Worm (Caenorhabditis elegans) whole organism, L1 larva: ENCODE measurements around the gene T05A7.1.

Experiments used
- C34B4.2 ChIP-seq: sonication (generic microtip); optimal IDR thresholded peaks from 2 replicates; lab custom pipeline; 2017; ENCODE audit warnings: mild to moderate bottlenecking, missing genetic modification characterization, missing compliant biosample characterization
- Y116A8C.19 ChIP-seq: sonication (generic microtip); optimal IDR thresholded peaks from 2 replicates; lab custom pipeline; 2016; ENCODE audit warnings: missing compliant biosample characterization, missing genetic modification characterization, borderline replicate concordance
- aha-1 ChIP-seq: fragments of 150-350 bp; optimal IDR thresholded peaks from 2 replicates; lab custom pipeline; 2014; ENCODE audit warnings: missing biosample characterization, missing genetic modification characterization
- aly-2 ChIP-seq: fragments of 150-350 bp; optimal IDR thresholded peaks from 2 replicates; lab custom pipeline; 2014; ENCODE audit warnings: missing biosample characterization, missing genetic modification characterization
- blmp-1 ChIP-seq: fragments of 150-350 bp; optimal IDR thresholded peaks from 2 replicates; lab custom pipeline; 2014; ENCODE audit warnings: missing biosample characterization, missing genetic modification characterization
- ceh-63 ChIP-seq: fragments of 200-800 bp; sonication (Bioruptor generic); optimal IDR thresholded peaks from 2 replicates; lab custom pipeline; 2018; ENCODE audit warnings: mild to moderate bottlenecking, missing genetic modification characterization, missing compliant biosample characterization
- ceh-8 ChIP-seq: fragments of 200-800 bp; sonication (Bioruptor generic); optimal IDR thresholded peaks from 2 replicates; lab custom pipeline; 2018; ENCODE audit warnings: mild to moderate bottlenecking, missing genetic modification characterization, moderate library complexity, missing compliant biosample characterization
- ces-1 ChIP-seq: fragments of 150-350 bp; optimal IDR thresholded peaks from 2 replicates; lab custom pipeline; 2014; ENCODE audit warnings: missing biosample characterization, missing genetic modification reagents, missing genetic modification characterization
- dpl-1 ChIP-seq, 3 experiments: fragments of 150-350 bp in 2 of 3; sonication (generic microtip) in 1 of 3; optimal IDR thresholded peaks; 2 replicates each; lab custom pipeline; 2014 to 2017; ENCODE audit warnings: missing biosample characterization in 3 of 3, missing genetic modification characterization in 3 of 3, missing genetic modification reagents in 3 of 3
- efl-1 ChIP-seq, 4 experiments: fragments of 150-350 bp; optimal IDR thresholded peaks in 3 of 4; peaks in 1 of 4; 1 replicate in 1 of 4; 2 replicates in 3 of 4; lab custom pipeline; 2014; ENCODE audit warnings: missing biosample characterization in 2 of 4, missing genetic modification characterization in 2 of 4, missing genetic modification reagents in 2 of 4
- egl-27 ChIP-seq, 2 experiments: fragments of 150-350 bp in 1 of 2; sonication (generic microtip); optimal IDR thresholded peaks; 3 replicates each; lab custom pipeline; 2017 to 2018; ENCODE audit warnings: missing biosample characterization in 2 of 2, missing genetic modification characterization in 2 of 2, missing genetic modification reagents in 2 of 2
- elt-2 ChIP-seq: sonication (generic microtip); optimal IDR thresholded peaks from 2 replicates; lab custom pipeline; 2016; ENCODE audit warnings: missing genetic modification characterization, mild to moderate bottlenecking, inconsistent platforms, missing compliant biosample characterization, missing genetic modification reagents
- fkh-10 ChIP-seq: sonication (generic microtip); optimal IDR thresholded peaks from 2 replicates; lab custom pipeline; 2017; ENCODE audit warnings: missing biosample characterization, missing genetic modification reagents, missing genetic modification characterization
- grh-1 ChIP-seq: fragments of 200-800 bp; sonication (Bioruptor generic); IDR thresholded peaks from 2 replicates; pipeline ENCODE4 v1.3.6; 2022; ENCODE audit warnings: missing genetic modification reagents, missing genetic modification characterization, missing compliant biosample characterization
- hlh-17 ChIP-seq: fragments of 200-800 bp; sonication (Bioruptor generic); optimal IDR thresholded peaks from 2 replicates; lab custom pipeline; 2018; ENCODE audit warnings: missing genetic modification characterization, mild to moderate bottlenecking, missing compliant biosample characterization, moderate library complexity, borderline replicate concordance
- hlh-4 ChIP-seq: sonication (generic microtip); optimal IDR thresholded peaks from 2 replicates; lab custom pipeline; 2016; ENCODE audit warnings: mild to moderate bottlenecking, missing genetic modification characterization, missing compliant biosample characterization
- irx-1 ChIP-seq: sonication (generic microtip); optimal IDR thresholded peaks from 2 replicates; lab custom pipeline; 2016; ENCODE audit warnings: missing genetic modification characterization, missing compliant biosample characterization
- isw-1 ChIP-seq: fragments of 200-800 bp; sonication (Bioruptor generic); IDR thresholded peaks from 2 replicates; pipeline ENCODE4 v1.3.6; 2022; ENCODE audit warnings: missing genetic modification characterization, missing compliant biosample characterization
- lin-14 ChIP-seq: fragments of 200-800 bp; sonication (Bioruptor generic); optimal IDR thresholded peaks from 2 replicates; lab custom pipeline; 2018; ENCODE audit warnings: mild to moderate bottlenecking, missing genetic modification characterization, moderate library complexity, missing compliant biosample characterization
- lin-15B ChIP-seq: fragments of 150-350 bp; sonication (generic microtip); optimal IDR thresholded peaks from 3 replicates; lab custom pipeline; 2014; ENCODE audit warnings: missing biosample characterization, missing genetic modification characterization
- lin-35 ChIP-seq, 2 experiments: fragments of 150-350 bp; optimal IDR thresholded peaks; 2 replicates each; lab custom pipeline; 2014; ENCODE audit warnings: missing biosample characterization in 2 of 2, missing genetic modification characterization in 2 of 2, missing genetic modification reagents in 2 of 2
- lin-39 ChIP-seq: fragments of 150-350 bp; optimal IDR thresholded peaks from 2 replicates; lab custom pipeline; 2014; ENCODE audit warnings: missing biosample characterization, missing genetic modification reagents, missing genetic modification characterization
- lir-3 ChIP-seq: sonication (generic microtip); optimal IDR thresholded peaks from 2 replicates; lab custom pipeline; 2016; ENCODE audit warnings: mild to moderate bottlenecking, missing genetic modification characterization, moderate library complexity, missing compliant biosample characterization; ENCODE audit not compliant: poor library complexity
- lsy-2 ChIP-seq, 2 experiments: fragments of 150-350 bp; optimal IDR thresholded peaks; 2 replicates each; lab custom pipeline; 2014; ENCODE audit warnings: missing biosample characterization in 2 of 2, missing genetic modification characterization in 2 of 2
- mdl-1 ChIP-seq, 2 experiments: fragments of 150-350 bp; optimal IDR thresholded peaks; 2 replicates each; lab custom pipeline; 2014 to 2017; ENCODE audit warnings: missing biosample characterization in 2 of 2, missing genetic modification characterization in 2 of 2, inconsistent platforms in 1 of 2
- mep-1 ChIP-seq: fragments of 150-350 bp; optimal IDR thresholded peaks from 2 replicates; lab custom pipeline; 2014; ENCODE audit warnings: missing biosample characterization, missing genetic modification characterization
- nhr-12 ChIP-seq: sonication (generic microtip); optimal IDR thresholded peaks from 2 replicates; lab custom pipeline; 2017; ENCODE audit warnings: missing biosample characterization, missing genetic modification characterization
- nhr-19 ChIP-seq: fragments of 200-800 bp; sonication (Bioruptor generic); conservative IDR thresholded peaks from 2 replicates; pipeline ENCODE4 v1.3.6; 2022; ENCODE audit warnings: missing genetic modification characterization, missing compliant biosample characterization
- nhr-71 ChIP-seq: sonication (generic microtip); optimal IDR thresholded peaks from 2 replicates; lab custom pipeline; 2016; ENCODE audit warnings: mild to moderate bottlenecking, missing genetic modification characterization, moderate library complexity, missing compliant biosample characterization
- nhr-76 ChIP-seq: sonication (generic microtip); optimal IDR thresholded peaks from 2 replicates; lab custom pipeline; 2017; ENCODE audit warnings: missing biosample characterization, missing genetic modification characterization
- nhr-84 ChIP-seq: sonication (generic microtip); optimal IDR thresholded peaks from 2 replicates; lab custom pipeline; 2017; ENCODE audit warnings: missing biosample characterization, missing genetic modification characterization
- nhr-85 ChIP-seq: sonication (generic microtip); peaks from one replicate; lab custom pipeline; 2016; ENCODE audit warnings: missing genetic modification characterization, inconsistent platforms, missing compliant biosample characterization
- nhr-90 ChIP-seq: sonication (generic microtip); optimal IDR thresholded peaks from 2 replicates; lab custom pipeline; 2016; ENCODE audit warnings: mild to moderate bottlenecking, missing genetic modification characterization, missing compliant biosample characterization; ENCODE audit not compliant: poor library complexity
- pag-3 ChIP-seq: sonication (generic microtip); optimal IDR thresholded peaks from 2 replicates; lab custom pipeline; 2017; ENCODE audit warnings: missing genetic modification characterization, mild to moderate bottlenecking, missing compliant biosample characterization, antibody characterized with exemption, borderline replicate concordance; ENCODE audit not compliant: insufficient read depth
- pqm-1 ChIP-seq: sonication (generic microtip); optimal IDR thresholded peaks from 3 replicates; lab custom pipeline; 2017; ENCODE audit warnings: missing biosample characterization, missing genetic modification characterization
- rnt-1 ChIP-seq: sonication (generic microtip); optimal IDR thresholded peaks from 2 replicates; lab custom pipeline; 2016; ENCODE audit warnings: mild to moderate bottlenecking, missing genetic modification characterization, moderate library complexity, missing compliant biosample characterization
- snpc-4 ChIP-seq: fragments of 150-350 bp; optimal IDR thresholded peaks from 2 replicates; lab custom pipeline; 2014; ENCODE audit warnings: missing biosample characterization, missing genetic modification characterization
- snu-23 ChIP-seq: sonication (generic microtip); optimal IDR thresholded peaks from 2 replicates; lab custom pipeline; 2016; ENCODE audit warnings: missing genetic modification characterization, missing compliant biosample characterization
- swsn-7 ChIP-seq: sonication (generic microtip); optimal IDR thresholded peaks from 2 replicates; lab custom pipeline; 2016; ENCODE audit warnings: missing genetic modification characterization, missing compliant biosample characterization
- xbp-1 ChIP-seq: sonication (generic microtip); optimal IDR thresholded peaks from 2 replicates; lab custom pipeline; 2016; ENCODE audit warnings: missing genetic modification characterization, missing compliant biosample characterization
- zip-4 ChIP-seq: fragments of 200-800 bp; sonication (Bioruptor generic); optimal IDR thresholded peaks from 2 replicates; lab custom pipeline; 2018; ENCODE audit warnings: mild to moderate bottlenecking, missing genetic modification characterization, moderate library complexity, missing compliant biosample characterization

Gene T05A7.1

DNA sequence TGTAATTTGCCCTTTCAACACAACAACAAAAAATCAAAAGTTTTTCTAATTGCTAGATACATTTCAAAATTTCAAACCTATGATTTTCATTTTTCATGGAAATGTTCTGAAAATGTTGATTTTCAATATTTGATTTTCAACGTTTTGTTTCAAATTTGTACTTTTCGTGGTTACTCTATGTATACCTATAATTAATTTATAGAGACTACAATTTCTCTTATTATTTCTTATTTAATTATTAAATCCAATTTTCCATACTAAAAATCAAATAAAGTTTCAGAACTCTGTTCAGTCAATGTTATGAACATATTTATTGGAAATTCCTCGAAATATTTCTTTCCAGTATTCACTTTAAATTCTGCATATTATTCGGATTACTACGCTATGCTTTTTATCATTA is 8.9 kb downstream of the T05A7.1 start, which contains the start of gene sre-39:
sre-39 (plus strand) TSS at position 301 of the 400 bp plus-strand sequence.
- no peak for TF ChIP-seq rnt-1 (tag; lab: Kevin White, UChicago)
- TF ChIP-seq lir-3 (tag; lab: Kevin White, UChicago), result no peak

DNA sequence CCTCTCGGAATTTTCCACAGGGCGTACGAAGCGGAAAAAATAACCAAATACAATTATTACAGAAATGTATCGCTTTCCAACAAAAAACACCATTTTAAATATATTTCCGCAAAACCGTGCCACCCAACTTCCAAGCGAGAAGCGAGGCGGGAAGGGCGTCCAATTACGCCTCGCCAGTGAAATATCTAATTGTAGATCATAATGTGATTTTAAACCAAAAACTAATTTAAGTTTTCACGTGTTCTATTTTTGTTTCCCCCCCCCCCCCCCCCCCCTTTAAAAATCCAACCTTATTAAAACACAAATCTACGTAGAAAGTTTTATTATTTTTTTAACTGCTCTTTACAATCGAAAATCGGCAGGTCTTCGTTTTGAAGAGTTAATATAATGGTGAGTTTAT is 11.5 kb downstream of the T05A7.1 start, which contains the start of gene F10G7.12:
F10G7.12 (plus strand) TSS at position 301 of the 400 bp plus-strand sequence.
- TF ChIP-seq snu-23 (GFP tag; lab: Kevin White, UChicago) (no peak), nhr-84 (no peak), ceh-8 (GFP tag; lab: Kevin White, UChicago) (no peak), nhr-12 (tag; lab: Kevin White, UChicago) (no peak), mep-1 (tag; lab: Kevin White, UChicago) (no peak), xbp-1 (tag; lab: Kevin White, UChicago) (no peak), lin-15B (tag; lab: Kevin White, UChicago) (no peak), Y116A8C.19 (tag; lab: Kevin White, UChicago) (no peak), aha-1 (tag; lab: Kevin White, UChicago) (no peak), swsn-7 (tag; lab: Kevin White, UChicago) (no peak), isw-1 (GFP tag; lab: Robert Waterston, UW) (no peak)

DNA sequence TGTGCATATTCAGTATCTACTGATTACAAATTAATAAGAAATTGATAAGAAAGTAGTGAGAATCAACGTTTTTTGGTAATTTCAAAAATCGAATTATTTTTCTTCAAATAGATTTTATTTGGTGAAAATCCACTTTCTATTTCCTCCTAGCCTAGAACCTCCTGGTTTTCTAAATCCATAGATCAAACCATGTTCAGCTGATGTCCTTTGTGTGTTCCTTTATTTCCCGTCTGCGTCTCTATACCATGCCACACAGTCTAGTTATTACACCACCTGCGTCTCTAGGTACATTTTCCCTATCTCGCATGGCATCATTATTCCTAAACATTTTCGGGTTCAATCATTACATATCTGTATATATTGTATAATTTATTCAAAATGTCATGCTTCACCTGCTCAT is 15.1 kb downstream of the T05A7.1 start, which contains the start of gene F10G7.5:
F10G7.5 (plus strand) TSS at position 286 of the 400 bp plus-strand sequence.
- TF ChIP-seq nhr-90 (tag; lab: Kevin White, UChicago), result no peak
- no peak for TF ChIP-seq snpc-4 (tag; lab: Kevin White, UChicago)
- TF ChIP-seq lin-39 (tag; lab: Kevin White, UChicago), result no peak
- TF ChIP-seq nhr-19 (GFP tag; lab: Robert Waterston, UW), result no peak
- no peak for TF ChIP-seq pag-3 (tag; lab: Kevin White, UChicago)
- peak; percentile 55 for TF ChIP-seq blmp-1
- TF ChIP-seq snu-23 (GFP tag; lab: Kevin White, UChicago), result peak; percentile 23
- TF ChIP-seq dpl-1 (GFP tag; optimal IDR thresholded peaks at IDR 0.05; lab: Kevin White, UChicago), result peak in 2 of 3 experiments; percentile 11 to 34
- peak; percentile 31 to 52 for TF ChIP-seq lsy-2 (tag; optimal IDR thresholded peaks at IDR 0.05; lab: Kevin White, UChicago)
- TF ChIP-seq nhr-71 (tag; lab: Kevin White, UChicago), result peak; percentile 9
- TF ChIP-seq aly-2 (tag; lab: Kevin White, UChicago), result no peak
- TF ChIP-seq zip-4 (GFP tag; lab: Kevin White, UChicago), result no peak
- peak; percentile 33 to 68 for TF ChIP-seq efl-1 (optimal IDR thresholded peaks at IDR 0.05; lab: Kevin White, UChicago)
- peak; percentile 17 to 92 for TF ChIP-seq efl-1 (GFP tag; optimal IDR thresholded peaks at IDR 0.05 in 1 of 2; lab: Kevin White, UChicago)
- TF ChIP-seq ces-1, result no peak
- no peak for TF ChIP-seq hlh-17 (GFP tag; lab: Kevin White, UChicago)
- no peak for TF ChIP-seq ceh-63 (GFP tag; lab: Kevin White, UChicago)
- peak; percentile 64 for TF ChIP-seq elt-2 (tag; lab: Kevin White, UChicago)
- no peak for TF ChIP-seq C34B4.2
- TF ChIP-seq nhr-85 (tag; lab: Kevin White, UChicago), result peak; percentile 42
- TF ChIP-seq fkh-10 (GFP tag; lab: Kevin White, UChicago), result no peak
- TF ChIP-seq egl-27 (tag; optimal IDR thresholded peaks at IDR 0.05; lab: Kevin White, UChicago), result no peak
- no peak for TF ChIP-seq Y116A8C.19 (tag; lab: Kevin White, UChicago)
- TF ChIP-seq nhr-76 (tag; lab: Kevin White, UChicago), result no peak
- TF ChIP-seq pqm-1, result no peak
- no peak for TF ChIP-seq grh-1
- peak in 1 of 2 experiments; percentile 32 for TF ChIP-seq lin-35 (GFP tag; optimal IDR thresholded peaks at IDR 0.05; lab: Kevin White, UChicago)
- peak; percentile 67 for TF ChIP-seq lin-14 (GFP tag; lab: Kevin White, UChicago)
- TF ChIP-seq mdl-1 (tag; optimal IDR thresholded peaks at IDR 0.05; lab: Kevin White, UChicago), result no peak
- no peak for TF ChIP-seq hlh-4 (tag; lab: Kevin White, UChicago)
- no peak for TF ChIP-seq irx-1
